Fruit fly (Drosophila melanogaster): ENCODE measurements around the gene CARPA.

The CARPA gene

DNA sequence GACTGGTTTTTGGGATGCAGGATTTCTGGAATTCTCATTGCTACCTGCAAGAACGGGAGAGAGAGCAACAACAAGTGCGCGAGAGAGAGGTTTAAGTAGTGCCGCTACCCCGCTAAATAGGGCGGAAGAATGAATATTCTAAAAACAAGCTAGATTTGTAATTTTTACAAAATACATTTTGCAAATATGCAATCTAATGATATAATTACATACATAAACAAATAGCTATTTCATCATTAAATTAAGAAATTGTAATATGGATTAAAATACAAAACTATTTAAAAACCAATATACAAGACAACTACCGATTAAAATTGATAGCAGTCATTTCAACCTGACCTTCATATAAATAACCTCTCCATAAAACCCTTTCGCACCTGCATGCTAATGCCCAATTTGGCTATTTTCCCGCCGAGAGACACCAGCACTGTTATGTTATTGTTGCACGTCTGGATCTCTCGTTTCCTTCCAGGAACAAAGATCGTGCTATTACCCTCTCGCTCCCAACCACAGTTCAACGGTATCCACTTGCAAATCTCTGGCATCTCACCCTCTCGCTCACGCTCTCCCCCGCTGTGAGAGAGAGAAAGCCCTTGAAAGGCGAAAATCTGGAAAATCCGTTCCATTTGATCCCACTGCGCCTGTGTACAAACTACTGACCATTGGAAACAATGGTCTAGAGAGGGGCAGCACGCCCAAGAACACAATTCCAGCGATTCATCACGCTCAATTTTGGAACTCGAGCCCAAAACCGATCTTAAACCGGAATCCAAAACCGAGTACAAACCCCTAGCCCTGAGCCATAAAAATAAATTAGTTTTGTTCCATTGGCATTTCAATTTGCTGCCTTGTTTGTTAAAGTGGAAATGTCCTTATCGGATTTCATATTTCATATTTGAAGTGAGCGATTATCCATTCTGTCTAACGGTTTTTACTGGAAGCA is 65.9 kb downstream of the CARPA start, which contains the start of gene Nek2:
TSS of gene Nek2 (minus strand) at position 51 of the 943 bp plus-strand sequence.
- TF ChIP-seq Jra (GFP tag; optimal IDR thresholded peaks at IDR 0.05) (no peak), OdsH (GFP tag; optimal IDR thresholded peaks at IDR 0.05) (peak; percentile 42), jim (GFP tag; optimal IDR thresholded peaks at IDR 0.05) (no peak), dl (GFP tag; optimal IDR thresholded peaks at IDR 0.05; ENCODE audit: insufficient read depth in 1 of 2, partially characterized antibody in 2 of 2) (peak; percentile 13 to 46), Myc (optimal IDR thresholded peaks at IDR 0.05) (peak; percentile 76), foxo (GFP tag; optimal IDR thresholded peaks at IDR 0.05) (peak in 1 of 2 experiments; percentile 37), fru (GFP tag; optimal IDR thresholded peaks at IDR 0.05) (peak; percentile 15), ey (GFP tag; optimal IDR thresholded peaks at IDR 0.05) (no peak), br (GFP tag; optimal IDR thresholded peaks at IDR 0.05) (no peak), psq (GFP tag; optimal IDR thresholded peaks at IDR 0.05) (peak; percentile 23), woc (GFP tag; optimal IDR thresholded peaks at IDR 0.05) (peak; percentile 75), dmrt93B (GFP tag; optimal IDR thresholded peaks at IDR 0.05) (no peak), Sp1 (GFP tag; optimal IDR thresholded peaks at IDR 0.05) (peak; percentile 49), h (GFP tag; optimal IDR thresholded peaks at IDR 0.05) (peak; percentile 24), N (GFP tag; optimal IDR thresholded peaks at IDR 0.05) (no peak), Vsx2 (GFP tag; optimal IDR thresholded peaks at IDR 0.05; ENCODE audit: partially characterized antibody) (no peak), HLH106 (tag; optimal IDR thresholded peaks at IDR 0.05) (peak; percentile 51)

Measured in whole organism, wandering third instar larva.